Worm (Caenorhabditis elegans): ENCODE measurements around the gene F42A9.3.

ce11 chrIV:8571138-8571537 is 45.9 kb upstream of the F42A9.3 start, which contains the start of gene Y59H11AM.1:
- no peak for TF ChIP-seq jun-1 (tag; optimal IDR thresholded peaks at IDR 0.05)
- TF ChIP-seq duxl-1 (tag; optimal IDR thresholded peaks at IDR 0.05; ENCODE audit: poor library complexity), result no peak
- no peak for TF ChIP-seq fos-1 (tag; optimal IDR thresholded peaks at IDR 0.05)
- no peak for TF ChIP-seq ces-1 (GFP tag; optimal IDR thresholded peaks at IDR 0.05)
- no peak for TF ChIP-seq lsy-2 (tag; optimal IDR thresholded peaks at IDR 0.05)
- no peak for TF ChIP-seq skn-1 (tag; optimal IDR thresholded peaks at IDR 0.05)
- TF ChIP-seq nhr-11 (tag; optimal IDR thresholded peaks at IDR 0.05), result no peak
- no peak for TF ChIP-seq ZK546.5 (tag; optimal IDR thresholded peaks at IDR 0.05)
- no peak for TF ChIP-seq nhr-102 (tag; optimal IDR thresholded peaks at IDR 0.05)
- TF ChIP-seq mdl-1 (tag; optimal IDR thresholded peaks at IDR 0.05), result no peak
- TF ChIP-seq F26F4.8 (GFP tag; conservative IDR thresholded peaks at IDR 0.05), result no peak
